Fruit fly (Drosophila melanogaster) whole organism, embryonic: ENCODE measurements around the gene toy.
A peak's percentile ranks its signal among the peaks of the same experiment; 100 is the strongest.

ENCODE experiments used
- ATbp ChIP-seq: fragments of 200-800 bp; sonication (Bioruptor generic); optimal IDR thresholded peaks from 2 replicates; lab custom pipeline; 2017; ENCODE audit warnings: missing biosample characterization, mild to moderate bottlenecking, missing genetic modification characterization, missing genetic modification reagents
- Ada2b ChIP-seq: fragments of 200-800 bp; sonication (Bioruptor generic); IDR thresholded peaks from 2 replicates; pipeline ENCODE4 v1.3.6; 2022; ENCODE audit warnings: missing biosample characterization, missing genetic modification characterization
- Aef1 ChIP-seq: fragments of 200-800 bp; sonication (Bioruptor generic); IDR thresholded peaks from 3 replicates; pipeline ENCODE4 v1.3.6; 2022; ENCODE audit warnings: missing biosample characterization, missing genetic modification characterization
- Asciz ChIP-seq: fragments of 200-800 bp; sonication (Bioruptor generic); optimal IDR thresholded peaks from 2 replicates; lab custom pipeline; 2017; ENCODE audit warnings: missing biosample characterization, mild to moderate bottlenecking, missing genetic modification characterization, missing genetic modification reagents
- Blimp-1 ChIP-seq: fragments of 200-800 bp; sonication (Bioruptor generic); optimal IDR thresholded peaks from 3 replicates; lab custom pipeline; 2018; ENCODE audit warnings: missing biosample characterization, missing genetic modification characterization, mild to moderate bottlenecking, moderate library complexity, missing genetic modification reagents
- CG1024 ChIP-seq: fragments of 200-800 bp; sonication (Bioruptor generic); IDR thresholded peaks from 2 replicates; pipeline ENCODE4 v1.3.6; 2022; ENCODE audit warnings: missing biosample characterization, missing genetic modification characterization
- CG11723 ChIP-seq: fragments of 200-800 bp; sonication (Bioruptor generic); optimal IDR thresholded peaks from 2 replicates; lab custom pipeline; 2017; ENCODE audit warnings: missing biosample characterization, mild to moderate bottlenecking, missing genetic modification characterization
- CG12219 ChIP-seq: fragments of 200-800 bp; sonication (Bioruptor generic); optimal IDR thresholded peaks from 3 replicates; lab custom pipeline; 2018; ENCODE audit warnings: missing biosample characterization, mild to moderate bottlenecking, missing genetic modification characterization
- CG1233 ChIP-seq: fragments of 200-800 bp; sonication (Bioruptor generic); optimal IDR thresholded peaks from 4 replicates; lab custom pipeline; 2018; ENCODE audit warnings: missing biosample characterization, mild to moderate bottlenecking, missing genetic modification characterization
- CG13296 ChIP-seq: fragments of 200-800 bp; sonication (Bioruptor generic); optimal IDR thresholded peaks from 3 replicates; lab custom pipeline; 2018; ENCODE audit warnings: missing biosample characterization, mild to moderate bottlenecking, missing genetic modification characterization
- CG14965 ChIP-seq: fragments of 200-800 bp; sonication (Bioruptor generic); optimal IDR thresholded peaks from 2 replicates; lab custom pipeline; 2016; ENCODE audit warnings: missing biosample characterization, missing genetic modification characterization, borderline replicate concordance
- CG1602 ChIP-seq: fragments of 200-800 bp; sonication (Bioruptor generic); optimal IDR thresholded peaks from 3 replicates; lab custom pipeline; 2016; ENCODE audit warnings: missing biosample characterization, missing genetic modification characterization
- CG1603 ChIP-seq: fragments of 200-800 bp; sonication (Bioruptor generic); optimal IDR thresholded peaks from 2 replicates; lab custom pipeline; 2019; ENCODE audit warnings: missing biosample characterization, mild to moderate bottlenecking, missing genetic modification characterization, moderate library complexity
- CG1647 ChIP-seq: fragments of 200-800 bp; sonication (Bioruptor generic); optimal IDR thresholded peaks from 3 replicates; lab custom pipeline; 2016; ENCODE audit warnings: missing biosample characterization, missing genetic modification characterization
- CG16813 ChIP-seq: fragments of 200-800 bp; sonication (Bioruptor generic); IDR thresholded peaks from 3 replicates; pipeline ENCODE4 v1.3.6; 2022; ENCODE audit warnings: missing biosample characterization, missing genetic modification characterization; ENCODE audit not compliant: partially characterized antibody
- CG17361 ChIP-seq: fragments of 200-800 bp; sonication (Bioruptor generic); IDR thresholded peaks from 3 replicates; pipeline ENCODE4 v1.3.6; 2022; ENCODE audit warnings: missing biosample characterization, missing genetic modification characterization
- CG2199 ChIP-seq: fragments of 200-800 bp; sonication (Bioruptor generic); IDR thresholded peaks from 3 replicates; pipeline ENCODE4 v1.3.6; 2022; ENCODE audit warnings: missing biosample characterization, missing genetic modification characterization
- CG2875 ChIP-seq: fragments of 200-800 bp; sonication (Bioruptor generic); optimal IDR thresholded peaks from 2 replicates; lab custom pipeline; 2017; ENCODE audit warnings: missing biosample characterization, mild to moderate bottlenecking, missing genetic modification characterization, missing genetic modification reagents
- CG3065 ChIP-seq: fragments of 200-800 bp; sonication (Bioruptor generic); optimal IDR thresholded peaks from 2 replicates; lab custom pipeline; 2016; ENCODE audit warnings: missing biosample characterization, missing genetic modification characterization
- CG31365 ChIP-seq: fragments of 200-800 bp; sonication (Bioruptor generic); optimal IDR thresholded peaks from 2 replicates; lab custom pipeline; 2018; ENCODE audit warnings: missing biosample characterization, mild to moderate bottlenecking, missing genetic modification characterization
- CG3163 ChIP-seq: fragments of 200-800 bp; sonication (Bioruptor generic); optimal IDR thresholded peaks from 3 replicates; lab custom pipeline; 2016; ENCODE audit warnings: missing biosample characterization, missing genetic modification characterization
- CG4360 ChIP-seq: fragments of 200-800 bp; sonication (Bioruptor generic); IDR thresholded peaks from 2 replicates; pipeline ENCODE4 v1.3.6; 2022; ENCODE audit warnings: missing biosample characterization, missing genetic modification characterization
- CG4617 ChIP-seq: fragments of 200-800 bp; sonication (Bioruptor generic); optimal IDR thresholded peaks from 3 replicates; lab custom pipeline; 2016; ENCODE audit warnings: missing biosample characterization, missing genetic modification characterization, borderline replicate concordance
- CG5245 ChIP-seq: fragments of 200-800 bp; sonication (Bioruptor generic); optimal IDR thresholded peaks from 3 replicates; lab custom pipeline; 2016; ENCODE audit warnings: missing biosample characterization, missing genetic modification characterization
- CG6765 ChIP-seq: fragments of 200-800 bp; sonication (Bioruptor generic); optimal IDR thresholded peaks from 3 replicates; lab custom pipeline; 2017; ENCODE audit warnings: missing biosample characterization, mild to moderate bottlenecking, missing genetic modification characterization
- Dref ChIP-seq: fragments of 200-800 bp; sonication (Bioruptor generic); IDR thresholded peaks from 2 replicates; pipeline ENCODE4 v1.3.6; 2022; ENCODE audit warnings: missing biosample characterization, missing genetic modification characterization
- Max ChIP-seq: fragments of 200-800 bp; sonication (Bioruptor generic); optimal IDR thresholded peaks from 2 replicates; lab custom pipeline; 2016; ENCODE audit warnings: missing biosample characterization, mild to moderate bottlenecking, missing genetic modification characterization
- NC2α ChIP-seq: fragments of 200-800 bp; sonication (Bioruptor generic); optimal IDR thresholded peaks from 2 replicates; lab custom pipeline; 2016; ENCODE audit warnings: missing biosample characterization, missing genetic modification characterization
- Oli ChIP-seq: fragments of 200-800 bp; sonication (Bioruptor generic); optimal IDR thresholded peaks from 2 replicates; lab custom pipeline; 2018; ENCODE audit warnings: missing biosample characterization, mild to moderate bottlenecking, missing genetic modification characterization, moderate library complexity
- Rx ChIP-seq: fragments of 200-800 bp; sonication (Bioruptor generic); IDR thresholded peaks from 2 replicates; pipeline ENCODE4 v1.3.6; 2022; ENCODE audit warnings: missing biosample characterization, missing genetic modification characterization
- Xbp1 ChIP-seq: fragments of 200-800 bp; sonication (Bioruptor generic); optimal IDR thresholded peaks from 3 replicates; lab custom pipeline; 2016; ENCODE audit warnings: missing biosample characterization, mild to moderate bottlenecking, missing genetic modification characterization
- abd-A ChIP-seq: fragments of 200-800 bp; sonication (Bioruptor generic); optimal IDR thresholded peaks from 3 replicates; lab custom pipeline; 2019; ENCODE audit warnings: missing biosample characterization, mild to moderate bottlenecking, missing genetic modification characterization, moderate library complexity
- amos ChIP-seq: fragments of 200-800 bp; sonication (Bioruptor generic); IDR thresholded peaks from 2 replicates; pipeline ENCODE4 v1.3.6; 2022; ENCODE audit warnings: missing biosample characterization, missing genetic modification characterization; ENCODE audit not compliant: partially characterized antibody
- croc ChIP-seq: fragments of 200-800 bp; sonication (Bioruptor generic); conservative IDR thresholded peaks from 3 replicates; pipeline ENCODE4 v1.3.6; 2022; ENCODE audit warnings: missing biosample characterization, missing genetic modification characterization
- dimm ChIP-seq: fragments of 200-800 bp; sonication (Bioruptor generic); IDR thresholded peaks from 2 replicates; pipeline ENCODE4 v1.3.6; 2022; ENCODE audit warnings: missing biosample characterization, missing genetic modification characterization
- grn ChIP-seq: fragments of 200-800 bp; sonication (Bioruptor generic); optimal IDR thresholded peaks from 3 replicates; lab custom pipeline; 2017; ENCODE audit warnings: missing biosample characterization, missing genetic modification characterization
- gsb ChIP-seq: fragments of 200-800 bp; sonication (Bioruptor generic); IDR thresholded peaks from 2 replicates; pipeline ENCODE4 v1.3.6; 2022; ENCODE audit warnings: missing biosample characterization, missing genetic modification characterization
- kni ChIP-seq: fragments of 200-800 bp; sonication (Bioruptor generic); optimal IDR thresholded peaks from 3 replicates; lab custom pipeline; 2017; ENCODE audit warnings: mild to moderate bottlenecking, missing biosample characterization, missing genetic modification reagents, missing genetic modification characterization
- lab ChIP-seq: fragments of 200-800 bp; sonication (Bioruptor generic); optimal IDR thresholded peaks from 3 replicates; lab custom pipeline; 2017; ENCODE audit warnings: missing biosample characterization, missing genetic modification characterization, mild to moderate bottlenecking, moderate library complexity, missing genetic modification reagents
- nau ChIP-seq: fragments of 200-800 bp; sonication (Bioruptor generic); optimal IDR thresholded peaks from 3 replicates; lab custom pipeline; 2017; ENCODE audit warnings: missing biosample characterization, mild to moderate bottlenecking, missing genetic modification characterization, missing genetic modification reagents
- pita ChIP-seq: fragments of 200-800 bp; sonication (Bioruptor generic); optimal IDR thresholded peaks from 2 replicates; lab custom pipeline; 2017; ENCODE audit warnings: missing biosample characterization, mild to moderate bottlenecking, missing genetic modification characterization
- pnt ChIP-seq: fragments of 200-800 bp; sonication (Bioruptor generic); optimal IDR thresholded peaks from 3 replicates; lab custom pipeline; 2016; ENCODE audit warnings: missing biosample characterization, missing genetic modification characterization
- pum ChIP-seq: fragments of 200-800 bp; sonication (Bioruptor generic); optimal IDR thresholded peaks from 2 replicates; lab custom pipeline; 2016; ENCODE audit warnings: missing biosample characterization, missing genetic modification characterization
- pzg ChIP-seq: fragments of 200-800 bp; sonication (Bioruptor generic); optimal IDR thresholded peaks from 3 replicates; lab custom pipeline; 2018; ENCODE audit warnings: missing biosample characterization, mild to moderate bottlenecking, missing genetic modification characterization, moderate library complexity
- rib ChIP-seq: fragments of 200-800 bp; sonication (Bioruptor generic); IDR thresholded peaks from 2 replicates; pipeline ENCODE4 v1.3.6; 2022; ENCODE audit warnings: missing biosample characterization, missing genetic modification characterization
- seq ChIP-seq: fragments of 200-800 bp; sonication (Bioruptor generic); IDR thresholded peaks from 2 replicates; pipeline ENCODE4 v1.3.6; 2022; ENCODE audit warnings: missing biosample characterization, missing genetic modification characterization
- unpg ChIP-seq: fragments of 200-800 bp; sonication (Bioruptor generic); optimal IDR thresholded peaks from 3 replicates; lab custom pipeline; 2018; ENCODE audit warnings: missing biosample characterization, mild to moderate bottlenecking, missing genetic modification characterization, moderate library complexity
- zfh1 ChIP-seq: fragments of 200-800 bp; sonication (Bioruptor generic); IDR thresholded peaks from 3 replicates; pipeline ENCODE4 v1.3.6; 2022; ENCODE audit warnings: missing biosample characterization, missing genetic modification characterization
- zfh2 ChIP-seq: fragments of 200-800 bp; sonication (Bioruptor generic); optimal IDR thresholded peaks from 2 replicates; lab custom pipeline; 2016; ENCODE audit warnings: missing biosample characterization, missing genetic modification characterization

Gene toy

DNA sequence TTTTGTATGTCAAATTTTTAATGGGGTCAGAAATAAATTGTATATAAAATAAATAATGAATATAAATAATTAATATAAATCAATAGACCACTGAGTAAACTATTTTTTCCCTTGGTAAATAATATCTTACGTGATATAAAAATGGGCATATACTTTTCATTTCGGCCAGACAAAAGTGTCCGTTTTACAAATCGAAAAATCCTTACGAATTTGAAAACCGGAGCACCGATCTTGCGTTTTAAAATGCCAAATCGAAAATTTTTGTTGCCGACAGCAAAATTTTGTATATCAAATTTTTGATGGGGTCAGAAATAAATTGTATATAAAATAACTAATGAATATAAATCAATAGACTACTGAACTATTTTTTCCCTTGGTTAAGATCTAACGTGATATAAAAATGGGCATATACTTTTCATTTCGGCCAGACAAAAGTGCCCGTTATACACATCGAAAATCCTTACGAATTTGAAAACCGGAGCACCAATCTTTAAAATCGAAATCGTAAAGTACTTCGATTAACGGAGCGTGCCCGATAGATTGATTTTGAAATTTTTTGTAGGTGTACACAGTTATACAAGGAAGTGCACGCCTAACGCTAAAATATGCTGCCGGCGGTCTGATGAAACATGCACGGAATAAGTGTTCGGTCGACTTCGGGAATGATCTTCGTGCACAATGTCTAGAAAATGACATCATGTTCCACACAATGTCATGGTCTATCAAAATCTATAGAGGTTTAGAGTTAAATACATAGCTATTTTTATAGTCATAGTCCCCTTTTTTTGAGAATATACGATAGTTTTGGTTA, 30.2 kb upstream of the toy start (continued):
- TF ChIP-seq gsb, result no peak
- TF ChIP-seq Asciz, result no peak
- no peak for TF ChIP-seq CG1602 (GFP tag; lab: Kevin White, UChicago)
- TF ChIP-seq CG1024 (GFP tag; lab: Robert Waterston, UW), result peak; percentile 90
- 0 out of 3 replicates have a peak, but pooled peaks have one; percentile 24 for TF ChIP-seq CG2199 (GFP tag; lab: Robert Waterston, UW)
- no peak for TF ChIP-seq CG3163 (GFP tag; lab: Kevin White, UChicago)
- TF ChIP-seq CG2875 (GFP tag; lab: Kevin White, UChicago), result no peak
- TF ChIP-seq Ada2b (GFP tag; lab: Robert Waterston, UW), result no peak
- no peak for TF ChIP-seq rib
- TF ChIP-seq CG6765, result no peak
- TF ChIP-seq unpg (GFP tag; lab: Kevin White, UChicago), result no peak
- peak; percentile 96 for TF ChIP-seq CG1603
- no peak for TF ChIP-seq seq
- no peak for TF ChIP-seq pita (GFP tag; lab: Kevin White, UChicago)
- no peak for TF ChIP-seq abd-A (tag; lab: Kevin White, UChicago)
- no peak for TF ChIP-seq Max (GFP tag; lab: Kevin White, UChicago)
- TF ChIP-seq CG31365, result no peak
- TF ChIP-seq CG14965 (GFP tag; lab: Kevin White, UChicago), result no peak
- TF ChIP-seq croc (GFP tag; lab: Robert Waterston, UW), result no peak
- TF ChIP-seq nau (GFP tag; lab: Kevin White, UChicago), result no peak
- no peak for TF ChIP-seq Aef1
- no peak for TF ChIP-seq CG1647
- TF ChIP-seq CG3065, result no peak
- no peak for TF ChIP-seq pnt (GFP tag; lab: Kevin White, UChicago)
- TF ChIP-seq CG12219 (GFP tag; lab: Kevin White, UChicago), result no peak
- peak; percentile 88 for TF ChIP-seq CG11723 (GFP tag; lab: Kevin White, UChicago)
- TF ChIP-seq Xbp1, result no peak
- no peak for TF ChIP-seq grn
- no peak; the same call in 1 of the 2 replicates for TF ChIP-seq amos (GFP tag; lab: Robert Waterston, UW)
- TF ChIP-seq zfh2 (GFP tag; lab: Kevin White, UChicago), result no peak
- TF ChIP-seq zfh1 (GFP tag; lab: Robert Waterston, UW), result no peak
- no peak for TF ChIP-seq Rx (GFP tag; lab: Robert Waterston, UW)
- no peak for TF ChIP-seq lab
- no peak for TF ChIP-seq CG4360 (GFP tag; lab: Robert Waterston, UW)
- TF ChIP-seq Dref, result no peak; the same call in 1 of the 2 replicates
- no peak for TF ChIP-seq CG1233 (GFP tag; lab: Kevin White, UChicago)
- no peak for TF ChIP-seq pum
- TF ChIP-seq CG5245 (GFP tag; lab: Kevin White, UChicago), result no peak
- TF ChIP-seq CG4617 (GFP tag; lab: Kevin White, UChicago), result peak; percentile 42
- TF ChIP-seq dimm (GFP tag; lab: Robert Waterston, UW), result no peak
- no peak for TF ChIP-seq CG16813 (GFP tag; lab: Robert Waterston, UW)
- peak; percentile 43 for TF ChIP-seq pzg (GFP tag; lab: Kevin White, UChicago)
- TF ChIP-seq kni (GFP tag; lab: Kevin White, UChicago), result no peak
- TF ChIP-seq CG13296 (GFP tag; lab: Kevin White, UChicago), result no peak
- TF ChIP-seq Oli (tag; lab: Kevin White, UChicago), result no peak
- TF ChIP-seq Blimp-1 (GFP tag; lab: Kevin White, UChicago), result no peak
- TF ChIP-seq ATbp (GFP tag; lab: Kevin White, UChicago), result no peak
- TF ChIP-seq NC2α (GFP tag; lab: Kevin White, UChicago), result no peak
- TF ChIP-seq CG17361, result no peak
